Worm (Caenorhabditis elegans): Measurements from ENCODE around the gene ketn-1.

DNA sequence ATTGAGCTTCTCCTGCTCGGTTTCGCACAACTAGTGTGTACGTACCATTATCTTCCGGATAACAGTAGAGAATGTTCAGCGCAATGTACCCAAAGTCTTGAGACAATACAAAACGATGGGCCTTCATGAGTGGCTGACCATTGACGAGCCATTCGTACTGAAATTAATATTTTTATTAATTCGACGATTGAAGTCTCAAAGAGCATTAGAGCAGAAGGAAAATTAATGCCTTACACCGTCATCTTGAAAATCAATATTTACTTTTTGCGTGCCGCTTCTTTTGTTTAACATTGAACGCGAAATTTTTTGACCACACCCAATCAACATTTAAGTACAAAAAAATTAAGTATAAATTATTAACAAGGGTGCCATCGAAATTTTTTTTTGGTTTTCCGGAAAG, 14.7 kb downstream of the ketn-1 start:
- TF ChIP-seq pqm-1 (tag; optimal IDR thresholded peaks at IDR 0.05) (no peak), zag-1 (tag; optimal IDR thresholded peaks at IDR 0.05) (no peak), mxl-2 (GFP tag; conservative IDR thresholded peaks at IDR 0.05) (no peak), gei-8 (GFP tag; optimal IDR thresholded peaks at IDR 0.05) (no peak)

All from whole organism, L4 larva.